Worm (Caenorhabditis elegans): ENCODE data around the gene srd-23.
"Not testable (repeated sequence)": the region's sequence is repeated elsewhere in the genome, so short reads cannot be mapped to it uniquely, and the experiment has no call there.

The srd-23 gene

DNA sequence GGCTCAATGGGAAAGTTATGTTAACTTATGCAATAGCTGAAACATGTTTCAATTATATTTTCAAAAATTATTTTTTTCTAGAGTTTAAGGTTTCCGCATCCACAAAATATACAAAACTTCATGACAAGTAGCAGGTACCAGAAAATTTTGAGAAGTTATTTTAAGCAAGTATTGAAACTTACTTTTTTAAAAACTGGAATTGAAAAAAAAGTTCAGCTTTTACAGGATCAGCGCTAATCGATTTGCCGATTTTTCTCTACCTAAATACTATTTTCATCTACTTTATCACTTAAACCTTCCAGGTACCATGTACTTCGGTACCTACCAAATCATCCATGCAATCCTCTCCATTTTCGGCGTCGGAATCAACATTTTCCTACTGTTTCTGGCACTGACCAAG lies at the start of gene srd-23:
srd-23 (plus strand) TSS at position 301 of the 400 bp plus-strand sequence.
- no peak for TF ChIP-seq hmg-4 (GFP tag; optimal IDR thresholded peaks at IDR 0.05)
- TF ChIP-seq ceh-13 (GFP tag; optimal IDR thresholded peaks at IDR 0.05): no peak
- no peak for TF ChIP-seq ama-1 (optimal IDR thresholded peaks at IDR 0.05)
- no peak for TF ChIP-seq ets-7 (tag; optimal IDR thresholded peaks at IDR 0.05)
- no peak for TF ChIP-seq pes-1 (GFP tag; IDR thresholded peaks at IDR 0.05)
- TF ChIP-seq B0310.2 (tag; optimal IDR thresholded peaks at IDR 0.05): no peak
- no peak for TF ChIP-seq scrt-1 (GFP tag; IDR thresholded peaks at IDR 0.05)
- no peak for TF ChIP-seq tbx-11 (GFP tag; IDR thresholded peaks at IDR 0.05)
- no peak for TF ChIP-seq F13C5.2 (tag; optimal IDR thresholded peaks at IDR 0.05)
- TF ChIP-seq sea-1 (GFP tag; conservative IDR thresholded peaks at IDR 0.05): no peak
- TF ChIP-seq aly-1 (tag; optimal IDR thresholded peaks at IDR 0.05): no peak
- TF ChIP-seq ceh-36 (tag; optimal IDR thresholded peaks at IDR 0.05): no peak
- no peak for TF ChIP-seq tbx-37 (GFP tag; conservative IDR thresholded peaks at IDR 0.05)
- no peak for TF ChIP-seq tra-4 (tag; optimal IDR thresholded peaks at IDR 0.05)
- TF ChIP-seq hnd-1 (tag; optimal IDR thresholded peaks at IDR 0.05): no peak
- TF ChIP-seq flt-1 (GFP tag; IDR thresholded peaks at IDR 0.05): no peak

DNA sequence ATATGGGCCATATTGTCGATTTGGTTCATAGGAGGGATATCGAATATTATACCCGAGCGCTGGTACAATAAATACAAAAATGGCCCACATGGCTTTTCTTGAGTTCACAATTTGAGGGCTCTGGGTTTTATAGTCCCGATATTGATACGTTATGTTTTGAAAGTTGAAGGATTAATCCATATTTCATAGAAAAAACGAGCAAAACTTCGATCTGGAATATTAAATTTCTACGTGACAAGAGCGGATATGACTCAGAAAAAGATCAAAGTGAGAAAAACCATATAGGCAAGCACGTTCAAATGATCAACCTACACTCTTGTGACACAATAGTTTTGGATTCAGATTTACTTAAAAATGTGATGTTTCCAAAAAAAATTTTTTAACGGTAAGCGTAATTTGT lies 48.0 kb upstream of the srd-23 start, which contains the start of gene col-135:
col-135 (minus strand) TSS at position 101 of the 400 bp plus-strand sequence.
- TF ChIP-seq ceh-36 (tag; optimal IDR thresholded peaks at IDR 0.05) (no peak), scrt-1 (GFP tag; IDR thresholded peaks at IDR 0.05) (no peak), F13C5.2 (tag; optimal IDR thresholded peaks at IDR 0.05) (no peak), aly-1 (tag; optimal IDR thresholded peaks at IDR 0.05) (no peak), tbx-37 (GFP tag; conservative IDR thresholded peaks at IDR 0.05) (no peak), ceh-13 (GFP tag; optimal IDR thresholded peaks at IDR 0.05) (no peak), tra-4 (tag; optimal IDR thresholded peaks at IDR 0.05) (no peak), ets-7 (tag; optimal IDR thresholded peaks at IDR 0.05) (no peak), sea-1 (GFP tag; conservative IDR thresholded peaks at IDR 0.05) (no peak), hmbx-1 (tag; optimal IDR thresholded peaks at IDR 0.05) (no peak), hnd-1 (tag; optimal IDR thresholded peaks at IDR 0.05) (no peak), pes-1 (GFP tag; IDR thresholded peaks at IDR 0.05) (no peak), ama-1 (optimal IDR thresholded peaks at IDR 0.05) (no peak), tbx-11 (GFP tag; IDR thresholded peaks at IDR 0.05) (no peak), flt-1 (GFP tag; IDR thresholded peaks at IDR 0.05) (no peak), B0310.2 (tag; optimal IDR thresholded peaks at IDR 0.05) (no peak), hmg-4 (GFP tag; optimal IDR thresholded peaks at IDR 0.05) (no peak)

DNA sequence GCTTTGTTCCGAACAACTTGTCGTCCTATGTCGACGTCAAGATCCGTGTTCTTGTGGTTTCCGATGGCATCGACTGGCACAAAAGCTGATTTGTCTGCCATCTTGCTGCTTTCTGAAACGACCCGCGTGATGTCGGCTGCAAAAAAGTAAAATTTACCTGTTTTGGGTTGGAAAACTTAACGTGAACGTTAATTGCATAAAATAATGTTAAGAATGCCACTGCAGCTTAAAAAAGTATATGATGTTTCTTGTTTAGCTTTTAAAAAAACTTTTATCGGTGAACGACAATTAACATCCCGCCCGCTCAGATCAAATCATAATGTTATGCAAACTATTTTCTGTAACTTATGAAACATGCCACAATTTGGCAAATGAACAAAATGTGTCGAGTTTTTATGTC lies 45.8 kb upstream of the srd-23 start, which contains the start of gene M199.8:
M199.8 (minus strand) TSS at position 101 of the 400 bp plus-strand sequence.
- TF ChIP-seq ceh-36 (tag; optimal IDR thresholded peaks at IDR 0.05); hmg-4 (GFP tag; optimal IDR thresholded peaks at IDR 0.05); scrt-1 (GFP tag; IDR thresholded peaks at IDR 0.05): not testable (repeated sequence)

DNA sequence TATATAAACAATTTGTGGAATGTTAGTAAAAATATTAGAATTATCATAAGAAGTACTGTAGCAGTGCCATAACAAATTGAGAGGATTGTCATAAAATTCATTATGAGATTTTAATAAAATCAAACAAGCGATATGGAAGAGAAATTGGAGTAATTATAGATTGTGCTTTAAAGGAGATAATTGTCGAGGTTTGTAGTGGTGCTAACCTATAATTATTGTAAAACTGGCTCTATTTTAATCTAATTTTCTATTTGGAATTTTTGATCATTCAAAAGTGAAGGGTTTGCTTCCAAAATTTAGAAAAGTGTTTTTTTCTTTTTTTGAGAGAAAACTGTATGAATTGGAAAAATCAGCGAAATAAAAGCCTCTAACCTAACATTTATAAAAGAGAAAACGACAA lies 38.9 kb upstream of the srd-23 start, which contains the start of gene srg-51:
srg-51 (minus strand) TSS at position 101 of the 400 bp plus-strand sequence.
- TF ChIP-seq sea-1 (GFP tag; conservative IDR thresholded peaks at IDR 0.05): no peak

DNA sequence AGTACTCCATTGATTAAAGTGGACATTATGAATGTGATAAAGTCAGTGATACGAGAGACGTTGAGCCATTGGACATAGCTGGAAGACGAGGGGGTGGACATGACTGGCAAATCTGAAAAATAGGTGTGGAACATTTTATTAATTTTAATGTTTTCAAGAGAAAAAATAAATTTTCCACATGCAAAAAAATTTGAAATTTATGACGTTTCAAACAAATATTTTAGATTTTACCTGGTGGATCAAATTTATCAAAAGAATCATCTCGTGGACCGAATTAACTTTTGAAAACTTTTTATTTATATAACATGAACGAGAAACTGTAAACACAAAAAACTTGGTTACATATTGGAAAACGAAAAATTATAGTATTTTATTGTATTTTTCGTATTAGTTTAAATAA lies 32.6 kb upstream of the srd-23 start, which contains the start of gene str-78:
str-78 (minus strand) TSS at position 101 of the 400 bp plus-strand sequence.
- TF ChIP-seq ceh-13 (GFP tag; optimal IDR thresholded peaks at IDR 0.05) (no peak), tbx-11 (GFP tag; IDR thresholded peaks at IDR 0.05) (no peak), ama-1 (optimal IDR thresholded peaks at IDR 0.05) (no peak), B0310.2 (tag; optimal IDR thresholded peaks at IDR 0.05) (no peak), hmg-4 (GFP tag; optimal IDR thresholded peaks at IDR 0.05) (no peak), hmbx-1 (tag; optimal IDR thresholded peaks at IDR 0.05) (no peak), ets-7 (tag; optimal IDR thresholded peaks at IDR 0.05) (no peak), scrt-1 (GFP tag; IDR thresholded peaks at IDR 0.05) (no peak), ceh-36 (tag; optimal IDR thresholded peaks at IDR 0.05) (no peak), tbx-37 (GFP tag; conservative IDR thresholded peaks at IDR 0.05) (no peak), aly-1 (tag; optimal IDR thresholded peaks at IDR 0.05) (no peak), sea-1 (GFP tag; conservative IDR thresholded peaks at IDR 0.05) (no peak), hnd-1 (tag; optimal IDR thresholded peaks at IDR 0.05) (no peak), pes-1 (GFP tag; IDR thresholded peaks at IDR 0.05) (no peak), F13C5.2 (tag; optimal IDR thresholded peaks at IDR 0.05) (no peak), flt-1 (GFP tag; IDR thresholded peaks at IDR 0.05) (no peak), tra-4 (tag; optimal IDR thresholded peaks at IDR 0.05) (no peak)

DNA sequence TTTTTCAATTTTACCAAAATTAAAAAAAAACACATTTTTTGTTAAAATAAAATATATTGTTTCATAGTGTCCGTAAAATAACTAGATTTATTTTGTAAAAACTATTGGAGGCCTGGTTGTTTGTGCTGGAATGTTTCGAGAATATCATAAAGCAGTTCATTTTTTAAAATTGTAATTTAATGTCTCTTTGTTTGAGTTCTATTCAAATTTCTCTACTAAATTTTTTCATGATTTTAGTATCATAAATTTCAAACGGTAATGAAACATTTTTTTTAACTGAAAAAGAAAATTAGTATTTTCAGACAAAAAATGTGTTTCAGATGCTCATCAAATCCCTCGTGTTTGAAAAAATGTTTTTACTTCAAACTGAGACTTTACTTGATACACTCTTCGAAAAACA lies 14.1 kb upstream of the srd-23 start:
- no peak for TF ChIP-seq pes-1 (GFP tag; IDR thresholded peaks at IDR 0.05)
- TF ChIP-seq ceh-13 (GFP tag; optimal IDR thresholded peaks at IDR 0.05): no peak
- no peak for TF ChIP-seq tbx-11 (GFP tag; IDR thresholded peaks at IDR 0.05)
- TF ChIP-seq aly-1 (tag; optimal IDR thresholded peaks at IDR 0.05): no peak
- no peak for TF ChIP-seq scrt-1 (GFP tag; IDR thresholded peaks at IDR 0.05)
- TF ChIP-seq ama-1 (optimal IDR thresholded peaks at IDR 0.05): no peak
- no peak for TF ChIP-seq B0310.2 (tag; optimal IDR thresholded peaks at IDR 0.05)
- TF ChIP-seq ets-7 (tag; optimal IDR thresholded peaks at IDR 0.05): no peak
- TF ChIP-seq F13C5.2 (tag; optimal IDR thresholded peaks at IDR 0.05): no peak
- no peak for TF ChIP-seq hnd-1 (tag; optimal IDR thresholded peaks at IDR 0.05)

DNA sequence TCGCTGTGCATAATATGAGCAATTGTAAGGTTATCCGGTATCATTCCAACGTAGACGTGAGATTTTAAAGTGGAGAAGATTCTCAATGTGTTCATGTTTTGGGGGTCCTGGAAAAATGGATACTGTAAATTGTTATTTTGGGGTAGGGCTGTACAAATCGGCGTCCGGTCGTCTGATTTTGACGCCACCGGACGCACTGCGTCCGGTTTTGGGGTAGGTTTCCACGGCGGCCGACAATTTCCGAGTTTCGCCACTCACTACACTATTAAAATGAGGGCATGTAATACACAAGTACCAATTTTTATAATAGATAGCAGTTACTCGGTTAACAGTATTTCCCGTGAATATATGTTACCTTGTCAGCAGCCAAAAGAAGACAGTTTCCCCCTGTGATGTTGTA lies 11.3 kb upstream of the srd-23 start:
- TF ChIP-seq hmg-4 (GFP tag; optimal IDR thresholded peaks at IDR 0.05) (no peak), ceh-13 (GFP tag; optimal IDR thresholded peaks at IDR 0.05) (no peak), B0310.2 (tag; optimal IDR thresholded peaks at IDR 0.05) (no peak), ets-7 (tag; optimal IDR thresholded peaks at IDR 0.05) (no peak), tbx-11 (GFP tag; IDR thresholded peaks at IDR 0.05) (no peak), aly-1 (tag; optimal IDR thresholded peaks at IDR 0.05) (no peak), tra-4 (tag; optimal IDR thresholded peaks at IDR 0.05) (no peak), pes-1 (GFP tag; IDR thresholded peaks at IDR 0.05) (no peak), ama-1 (optimal IDR thresholded peaks at IDR 0.05) (no peak), ceh-36 (tag; optimal IDR thresholded peaks at IDR 0.05) (no peak), hnd-1 (tag; optimal IDR thresholded peaks at IDR 0.05) (no peak), scrt-1 (GFP tag; IDR thresholded peaks at IDR 0.05) (no peak), sea-1 (GFP tag; conservative IDR thresholded peaks at IDR 0.05) (no peak)
